Fruit fly (Drosophila melanogaster): Measurements from ENCODE around the gene CG17786.

Gene CG17786

dm6 chr3R:24218565-24218964 lies at the start of gene CG17786:
Gene CG17786 (minus strand): TSS chr3R:24218718.
- no peak for TF ChIP-seq CG8478 (optimal IDR thresholded peaks at IDR 0.05)
- peak; percentile 74 for TF ChIP-seq Dll (optimal IDR thresholded peaks at IDR 0.05)

- TF ChIP-seq usp (GFP tag; optimal IDR thresholded peaks at IDR 0.05) (no peak), EcR (GFP tag; optimal IDR thresholded peaks at IDR 0.05) (no peak), Dll (optimal IDR thresholded peaks at IDR 0.05) (no peak), CG8478 (optimal IDR thresholded peaks at IDR 0.05) (no peak), pan (optimal IDR thresholded peaks at IDR 0.05) (no peak), psq (optimal IDR thresholded peaks at IDR 0.05) (no peak)
These were observed 49.8 kb upstream of the CG17786 start for dm6 chr3R:24268293-24268692.

- TF ChIP-seq usp (GFP tag; optimal IDR thresholded peaks at IDR 0.05) (no peak), EcR (GFP tag; optimal IDR thresholded peaks at IDR 0.05) (peak in 1 of 2 experiments; percentile 44)
These were observed 49.2 kb upstream of the CG17786 start for dm6 chr3R:24267580-24268202.

- no peak for TF ChIP-seq CG8478 (optimal IDR thresholded peaks at IDR 0.05)
- peak in 1 of 2 experiments; percentile 56 for TF ChIP-seq EcR (GFP tag; optimal IDR thresholded peaks at IDR 0.05)
- no peak for TF ChIP-seq psq (optimal IDR thresholded peaks at IDR 0.05)
- no peak for TF ChIP-seq usp (GFP tag; optimal IDR thresholded peaks at IDR 0.05)
- TF ChIP-seq pan (optimal IDR thresholded peaks at IDR 0.05) = no peak
- TF ChIP-seq Dll (optimal IDR thresholded peaks at IDR 0.05) = no peak
These were observed 48.5 kb upstream of the CG17786 start for dm6 chr3R:24266786-24267579.

dm6 chr3R:24264414-24265363 lies 46.2 kb upstream of the CG17786 start:
- TF ChIP-seq usp (GFP tag; optimal IDR thresholded peaks at IDR 0.05) = no peak
- no peak for TF ChIP-seq pan (optimal IDR thresholded peaks at IDR 0.05)
- no peak for TF ChIP-seq EcR (GFP tag; optimal IDR thresholded peaks at IDR 0.05)
- TF ChIP-seq Dll (optimal IDR thresholded peaks at IDR 0.05) = no peak
- no peak for TF ChIP-seq psq (optimal IDR thresholded peaks at IDR 0.05)
- TF ChIP-seq CG8478 (optimal IDR thresholded peaks at IDR 0.05) = no peak

dm6 chr3R:24263588-24264413 lies 45.3 kb upstream of the CG17786 start:
- no peak for TF ChIP-seq psq (optimal IDR thresholded peaks at IDR 0.05)
- no peak for TF ChIP-seq Dll (optimal IDR thresholded peaks at IDR 0.05)
- TF ChIP-seq EcR (GFP tag; optimal IDR thresholded peaks at IDR 0.05) = no peak

dm6 chr3R:24262923-24263322 lies 44.4 kb upstream of the CG17786 start:
- TF ChIP-seq EcR (GFP tag; optimal IDR thresholded peaks at IDR 0.05) = no peak
- no peak for TF ChIP-seq usp (GFP tag; optimal IDR thresholded peaks at IDR 0.05)
- TF ChIP-seq Dll (optimal IDR thresholded peaks at IDR 0.05) = no peak
- no peak for TF ChIP-seq CG8478 (optimal IDR thresholded peaks at IDR 0.05)
- TF ChIP-seq pan (optimal IDR thresholded peaks at IDR 0.05) = no peak
- TF ChIP-seq psq (optimal IDR thresholded peaks at IDR 0.05) = no peak

- TF ChIP-seq usp (GFP tag; optimal IDR thresholded peaks at IDR 0.05) (no peak), Dll (optimal IDR thresholded peaks at IDR 0.05) (no peak), CG8478 (optimal IDR thresholded peaks at IDR 0.05) (no peak), psq (optimal IDR thresholded peaks at IDR 0.05) (no peak), pan (optimal IDR thresholded peaks at IDR 0.05) (no peak), EcR (GFP tag; optimal IDR thresholded peaks at IDR 0.05) (no peak)
These were observed 43.0 kb upstream of the CG17786 start for dm6 chr3R:24261380-24262021.

dm6 chr3R:24260411-24260810 lies 41.9 kb upstream of the CG17786 start:
- TF ChIP-seq psq (optimal IDR thresholded peaks at IDR 0.05) = no peak

- TF ChIP-seq EcR (GFP tag; optimal IDR thresholded peaks at IDR 0.05) (no peak), pan (optimal IDR thresholded peaks at IDR 0.05) (no peak), psq (optimal IDR thresholded peaks at IDR 0.05) (no peak)
These were observed 41.5 kb upstream of the CG17786 start for dm6 chr3R:24260041-24260379.

dm6 chr3R:24259278-24260040 lies 40.9 kb upstream of the CG17786 start:
- TF ChIP-seq Dll (optimal IDR thresholded peaks at IDR 0.05) (peak; percentile 81), EcR (GFP tag; optimal IDR thresholded peaks at IDR 0.05) (no peak), psq (optimal IDR thresholded peaks at IDR 0.05) (no peak), CG8478 (optimal IDR thresholded peaks at IDR 0.05) (no peak), pan (optimal IDR thresholded peaks at IDR 0.05) (no peak)

Data from whole organism.